ENCODE assay signal across 7 worm cellular contexts in the genomic region with DNA sequence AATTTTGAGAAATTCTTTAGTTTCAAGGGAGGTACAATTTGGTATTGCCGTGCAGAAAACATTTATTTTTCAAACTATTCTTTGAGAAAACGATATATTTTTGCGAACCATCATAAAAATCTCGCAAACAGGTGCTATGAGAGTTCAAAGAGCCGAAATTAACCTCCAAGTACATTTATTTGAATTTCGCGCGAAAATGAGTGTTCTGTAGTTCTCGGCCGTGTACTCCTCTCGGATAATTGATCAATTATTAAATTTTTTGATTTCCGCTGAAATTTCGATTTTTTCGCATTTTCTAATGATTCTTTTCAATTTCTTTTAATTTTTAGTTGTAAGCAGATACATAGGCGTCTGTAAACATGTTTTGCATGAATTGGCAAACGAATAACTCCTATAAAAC.
TF ChIP-seq lines count a peak whose summit lies in the region.

No protein-coding gene starts in this region.

TF ChIP-seq in whole organism, L1 larva, 84 proteins besides CTCF, POLR2A, EP300 and RAD21 (continues in another document):
- TF ChIP-seq fkh-8 (tag; optimal IDR thresholded peaks at IDR 0.05; lab: Kevin White, UChicago) (no peak), unc-86 (tag; optimal IDR thresholded peaks at IDR 0.05; lab: Kevin White, UChicago) (no peak), lin-15B (tag; optimal IDR thresholded peaks at IDR 0.05; lab: Kevin White, UChicago) (no peak), nhr-85 (tag; lab: Kevin White, UChicago) (peak; percentile 79), unc-98 (GFP tag; IDR thresholded peaks at IDR 0.05; lab: Robert Waterston, UW) (no peak), unc-130 (tag; optimal IDR thresholded peaks at IDR 0.05; lab: Kevin White, UChicago) (peak; percentile 21), lin-14 (GFP tag; optimal IDR thresholded peaks at IDR 0.05; lab: Kevin White, UChicago) (no peak), mab-9 (GFP tag; IDR thresholded peaks at IDR 0.05; lab: Robert Waterston, UW) (no peak), ceh-82 (tag; optimal IDR thresholded peaks at IDR 0.05; lab: Kevin White, UChicago) (peak in 1 of 3 experiments; percentile 8), mep-1 (tag; optimal IDR thresholded peaks at IDR 0.05; lab: Kevin White, UChicago) (no peak), ceh-88 (GFP tag; IDR thresholded peaks at IDR 0.05; lab: Robert Waterston, UW) (no peak), pax-3 (tag; optimal IDR thresholded peaks at IDR 0.05; lab: Kevin White, UChicago) (peak; percentile 16), F16B12.6 (tag; optimal IDR thresholded peaks at IDR 0.05; lab: Kevin White, UChicago) (no peak)

TF ChIP-seq in whole organism, L2 larva, 48 proteins besides CTCF, POLR2A, EP300 and RAD21 (continues in another document):
- no peak for TF ChIP-seq ztf-1 (GFP tag; conservative IDR thresholded peaks at IDR 0.05; lab: Robert Waterston, UW)
- TF ChIP-seq R02D3.7 (tag; optimal IDR thresholded peaks at IDR 0.05; lab: Kevin White, UChicago) = no peak
- no peak for TF ChIP-seq ceh-16 (tag; optimal IDR thresholded peaks at IDR 0.05; lab: Kevin White, UChicago)
- TF ChIP-seq unc-55 (GFP tag; optimal IDR thresholded peaks at IDR 0.05; lab: Kevin White, UChicago) = peak; percentile 2
- no peak for TF ChIP-seq skn-1 (tag; optimal IDR thresholded peaks at IDR 0.05; lab: Kevin White, UChicago)
- no peak for TF ChIP-seq C34F6.9 (tag; optimal IDR thresholded peaks at IDR 0.05; lab: Kevin White, UChicago)
- peak; percentile 13 for TF ChIP-seq F13H6.1 (tag; optimal IDR thresholded peaks at IDR 0.05; lab: Kevin White, UChicago)
- TF ChIP-seq lin-39 (tag; optimal IDR thresholded peaks at IDR 0.05; lab: Kevin White, UChicago) = no peak
- TF ChIP-seq blmp-1 (tag; optimal IDR thresholded peaks at IDR 0.05; lab: Kevin White, UChicago; ENCODE audit: insufficient read depth) = no peak
- TF ChIP-seq ama-1 (optimal IDR thresholded peaks at IDR 0.05; lab: Kevin White, UChicago) = no peak
- no peak for TF ChIP-seq egl-27 (tag; optimal IDR thresholded peaks at IDR 0.05; lab: Kevin White, UChicago)
- TF ChIP-seq nhr-6 (tag; optimal IDR thresholded peaks at IDR 0.05; lab: Kevin White, UChicago) = no peak
- peak; percentile 24 for TF ChIP-seq nhr-25 (tag; optimal IDR thresholded peaks at IDR 0.05; lab: Kevin White, UChicago)

TF ChIP-seq in whole organism, L3 larva, 47 proteins besides CTCF, POLR2A, EP300 and RAD21:
- no peak for TF ChIP-seq snpc-4 (tag; optimal IDR thresholded peaks at IDR 0.05; lab: Kevin White, UChicago)
- TF ChIP-seq egl-27 (tag; optimal IDR thresholded peaks at IDR 0.05; lab: Kevin White, UChicago) = no peak
- TF ChIP-seq nhr-23 (tag; optimal IDR thresholded peaks at IDR 0.05; lab: Kevin White, UChicago) = peak; percentile 44
- TF ChIP-seq nhr-43 (tag; optimal IDR thresholded peaks at IDR 0.05; lab: Kevin White, UChicago; ENCODE audit: poor library complexity, severe bottlenecking) = peak; percentile 41
- TF ChIP-seq pha-4 (tag; optimal IDR thresholded peaks at IDR 0.05; lab: Kevin White, UChicago) = peak; percentile 43
- peak; percentile 24 for TF ChIP-seq nfya-1 (tag; optimal IDR thresholded peaks at IDR 0.05; lab: Kevin White, UChicago; ENCODE audit: insufficient read depth)
TF ChIP-seq in whole organism, L3 larva: peak in this region for 4.

TF ChIP-seq in whole organism, L4 larva, 104 proteins besides CTCF, POLR2A, EP300 and RAD21 (continues in another document):
- TF ChIP-seq ceh-20 (GFP tag; IDR thresholded peaks at IDR 0.05; lab: Robert Waterston, UW) = no peak
- TF ChIP-seq spr-3 (GFP tag; optimal IDR thresholded peaks at IDR 0.05; lab: Kevin White, UChicago) = no peak
- TF ChIP-seq T20F7.1 (GFP tag; optimal IDR thresholded peaks at IDR 0.05; lab: Kevin White, UChicago) = no peak
- no peak for TF ChIP-seq attf-4 (tag; optimal IDR thresholded peaks at IDR 0.05; lab: Kevin White, UChicago)
- no peak for TF ChIP-seq mxl-2 (GFP tag; conservative IDR thresholded peaks at IDR 0.05; lab: Robert Waterston, UW)
- TF ChIP-seq aha-1 (tag; lab: Kevin White, UChicago) = no peak
- peak; percentile 33; the same call in 1 of the 2 replicates for TF ChIP-seq dmd-6 (GFP tag; IDR thresholded peaks at IDR 0.05; lab: Robert Waterston, UW)
- no peak for TF ChIP-seq ces-1 (GFP tag; optimal IDR thresholded peaks at IDR 0.05; lab: Kevin White, UChicago)
- no peak for TF ChIP-seq duxl-1 (tag; optimal IDR thresholded peaks at IDR 0.05; lab: Kevin White, UChicago; ENCODE audit: poor library complexity)
- no peak for TF ChIP-seq nhr-111 (GFP tag; optimal IDR thresholded peaks at IDR 0.05; lab: Kevin White, UChicago)
- TF ChIP-seq ztf-7 (tag; optimal IDR thresholded peaks at IDR 0.05; lab: Kevin White, UChicago) = no peak
- TF ChIP-seq ama-1 (optimal IDR thresholded peaks at IDR 0.05; lab: Kevin White, UChicago) = no peak
- TF ChIP-seq ceh-82 (tag; optimal IDR thresholded peaks at IDR 0.05; lab: Kevin White, UChicago) = no peak
- no peak for TF ChIP-seq nhr-42 (GFP tag; IDR thresholded peaks at IDR 0.05; lab: Robert Waterston, UW)
- TF ChIP-seq ceh-62 (tag; optimal IDR thresholded peaks at IDR 0.05; lab: Kevin White, UChicago) = no peak

TF ChIP-seq in whole organism, late embryonic, 69 proteins besides CTCF, POLR2A, EP300 and RAD21:
- no peak for TF ChIP-seq fax-1 (tag; optimal IDR thresholded peaks at IDR 0.05; lab: Kevin White, UChicago)
- no peak for TF ChIP-seq madf-2 (tag; optimal IDR thresholded peaks at IDR 0.05; lab: Kevin White, UChicago)
- TF ChIP-seq ref-2 (tag; optimal IDR thresholded peaks at IDR 0.05; lab: Kevin White, UChicago) = peak; percentile 50
- peak; percentile 79 for TF ChIP-seq C08G9.2 (tag; optimal IDR thresholded peaks at IDR 0.05; lab: Kevin White, UChicago)
- no peak for TF ChIP-seq ceh-30 (tag; optimal IDR thresholded peaks at IDR 0.05; lab: Kevin White, UChicago)
- TF ChIP-seq zip-5 (tag; optimal IDR thresholded peaks at IDR 0.05; lab: Kevin White, UChicago) = peak; percentile 35
- TF ChIP-seq gmeb-2 (tag; optimal IDR thresholded peaks at IDR 0.05; lab: Kevin White, UChicago) = no peak
- TF ChIP-seq syd-9 (tag; optimal IDR thresholded peaks at IDR 0.05; lab: Kevin White, UChicago) = no peak
- peak; percentile 47 for TF ChIP-seq ceh-31 (tag; optimal IDR thresholded peaks at IDR 0.05; lab: Kevin White, UChicago)
- no peak for TF ChIP-seq sdc-2 (tag; optimal IDR thresholded peaks at IDR 0.05; lab: Kevin White, UChicago)
- peak; percentile 25 for TF ChIP-seq tbx-7 (tag; optimal IDR thresholded peaks at IDR 0.05; lab: Kevin White, UChicago)
- no peak for TF ChIP-seq ceh-19 (GFP tag; optimal IDR thresholded peaks at IDR 0.05; lab: Kevin White, UChicago)
- TF ChIP-seq ets-4 (tag; optimal IDR thresholded peaks at IDR 0.05; lab: Kevin White, UChicago) = peak; percentile 91
- no peak for TF ChIP-seq K09A11.1 (tag; optimal IDR thresholded peaks at IDR 0.05; lab: Kevin White, UChicago; ENCODE audit: insufficient read depth)
- peak; percentile 20 for TF ChIP-seq ceh-2 (tag; optimal IDR thresholded peaks at IDR 0.05; lab: Kevin White, UChicago)
- peak; percentile 21 for TF ChIP-seq lim-6 (tag; optimal IDR thresholded peaks at IDR 0.05; lab: Kevin White, UChicago)
TF ChIP-seq in whole organism, late embryonic: peak in this region for 8.

TF ChIP-seq in whole organism, midembryonic, 9 proteins besides CTCF, POLR2A, EP300 and RAD21:
- no peak for TF ChIP-seq ztf-23 (GFP tag; IDR thresholded peaks at IDR 0.05; lab: Robert Waterston, UW)
- peak; percentile 37; the same call in 1 of the 2 replicates for TF ChIP-seq flt-1 (GFP tag; IDR thresholded peaks at IDR 0.05; lab: Robert Waterston, UW)

TF ChIP-seq in whole organism, young adult, 124 proteins besides CTCF, POLR2A, EP300 and RAD21:
- TF ChIP-seq fkh-3 (tag; optimal IDR thresholded peaks at IDR 0.05; lab: Kevin White, UChicago) = no peak
- no peak for TF ChIP-seq K11D2.4 (GFP tag; IDR thresholded peaks at IDR 0.05; lab: Robert Waterston, UW)
- no peak for TF ChIP-seq dox-1 (GFP tag; IDR thresholded peaks at IDR 0.05; lab: Robert Waterston, UW)
- no peak for TF ChIP-seq F57A8.1 (GFP tag; optimal IDR thresholded peaks at IDR 0.05; lab: Kevin White, UChicago)
- TF ChIP-seq efl-1 (GFP tag; optimal IDR thresholded peaks at IDR 0.05; lab: Kevin White, UChicago) = peak; percentile 42
- no peak for TF ChIP-seq ztf-18 (tag; optimal IDR thresholded peaks at IDR 0.05; lab: Kevin White, UChicago)
- no peak for TF ChIP-seq ztf-22 (GFP tag; optimal IDR thresholded peaks at IDR 0.05; lab: Kevin White, UChicago)
- TF ChIP-seq attf-3 (GFP tag; conservative IDR thresholded peaks at IDR 0.05; lab: Robert Waterston, UW) = 0 out of 2 replicates have a peak, but pooled peaks have one; percentile 16
- TF ChIP-seq madf-6 (GFP tag; IDR thresholded peaks at IDR 0.05; lab: Robert Waterston, UW) = peak; percentile 63
- no peak for TF ChIP-seq F52B5.7 (tag; optimal IDR thresholded peaks at IDR 0.05; lab: Kevin White, UChicago)
- peak; percentile 80 for TF ChIP-seq lin-54 (GFP tag; optimal IDR thresholded peaks at IDR 0.05; lab: Kevin White, UChicago)
- no peak for TF ChIP-seq ztf-28 (GFP tag; IDR thresholded peaks at IDR 0.05; lab: Robert Waterston, UW)
- TF ChIP-seq lin-35 (GFP tag; optimal IDR thresholded peaks at IDR 0.05; lab: Kevin White, UChicago) = peak in 1 of 3 experiments; percentile 16
- 0 out of 2 replicates have a peak, but pooled peaks have one; percentile 28 for TF ChIP-seq mcd-1 (GFP tag; IDR thresholded peaks at IDR 0.05; lab: Robert Waterston, UW)
- no peak for TF ChIP-seq rcor-1 (GFP tag; IDR thresholded peaks at IDR 0.05; lab: Robert Waterston, UW)
- peak; percentile 26 for TF ChIP-seq unc-130 (GFP tag; optimal IDR thresholded peaks at IDR 0.05; lab: Kevin White, UChicago)
- TF ChIP-seq F33H1.4 (GFP tag; IDR thresholded peaks at IDR 0.05; lab: Robert Waterston, UW) = peak; percentile 37
- no peak for TF ChIP-seq gei-17 (GFP tag; optimal IDR thresholded peaks at IDR 0.05; lab: Kevin White, UChicago)
- TF ChIP-seq C06A6.2 (GFP tag; conservative IDR thresholded peaks at IDR 0.05; lab: Robert Waterston, UW) = no peak
